Worm (Caenorhabditis elegans) whole organism, young adult: ENCODE results near the gene sel-7.

Experiments
- fkh-3 ChIP-seq: sonication (generic microtip); optimal IDR thresholded peaks from 2 replicates; lab custom pipeline; 2016; ENCODE audit warnings: mild to moderate bottlenecking, missing genetic modification characterization, missing compliant biosample characterization
- hlh-12 ChIP-seq: sonication (generic microtip); optimal IDR thresholded peaks from 2 replicates; lab custom pipeline; 2016; ENCODE audit warnings: missing genetic modification characterization, missing compliant biosample characterization
- xnd-1 ChIP-seq: sonication (generic microtip); optimal IDR thresholded peaks from 2 replicates; lab custom pipeline; 2016; ENCODE audit warnings: missing genotype, missing genetic modification reagents, missing genetic modification characterization, missing compliant biosample characterization
- ztf-26 ChIP-seq: sonication (generic microtip); optimal IDR thresholded peaks from 2 replicates; lab custom pipeline; 2017; ENCODE audit warnings: missing genetic modification characterization, missing compliant biosample characterization

DNA sequence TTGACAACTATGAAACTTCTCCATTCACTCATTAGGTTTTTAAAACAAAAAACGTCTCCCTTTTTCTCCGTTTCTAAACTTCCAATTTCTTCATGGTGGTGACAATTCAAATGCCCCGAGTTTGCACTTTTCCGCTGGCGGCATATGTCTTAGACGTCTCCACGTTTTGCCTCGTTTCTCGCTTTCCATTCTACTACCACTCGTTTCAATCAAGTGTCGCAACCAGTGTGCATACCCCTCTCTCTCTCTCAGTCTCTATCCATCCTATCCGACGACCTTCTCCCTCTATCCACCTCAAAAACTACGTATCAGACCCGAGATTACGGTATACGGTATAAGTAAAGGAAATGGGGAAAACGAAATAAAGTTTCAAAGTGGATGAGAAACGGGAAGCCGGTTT lies 6.1 kb downstream of the sel-7 start:
- no peak for TF ChIP-seq hlh-12 (tag; lab: Kevin White, UChicago)
- no peak for TF ChIP-seq xnd-1 (tag; lab: Kevin White, UChicago)
- TF ChIP-seq fkh-3 (tag; lab: Kevin White, UChicago), result no peak
- TF ChIP-seq ztf-26 (tag; lab: Kevin White, UChicago), result no peak
